Worm (Caenorhabditis elegans): Measurements from ENCODE around the gene ZK809.9.

ZK809.9 gene

DNA sequence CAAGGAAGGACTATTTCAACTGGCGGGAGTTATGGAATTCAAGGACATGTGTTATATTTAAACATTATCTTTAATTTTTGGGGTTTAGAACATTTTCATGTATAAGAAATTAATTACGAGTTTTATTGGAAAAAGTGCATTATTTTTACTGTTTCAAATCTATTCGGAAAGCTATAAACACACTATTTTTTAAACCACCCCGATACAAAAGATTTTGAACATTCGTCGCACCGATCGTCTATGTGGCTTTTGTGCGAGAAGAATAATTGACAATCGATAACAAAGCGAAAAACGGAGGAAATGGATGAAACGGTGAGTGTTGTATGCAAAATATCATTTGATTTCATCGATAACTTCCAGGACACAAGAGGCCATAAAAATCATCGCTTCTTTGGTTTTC lies at the start of gene ZK809.9:
Gene ZK809.9, plus strand, starts transcription at position 301 of the 400 bp plus-strand sequence.
- TF ChIP-seq nhr-76 (tag; optimal IDR thresholded peaks at IDR 0.05) (no peak), mdl-1 (tag; optimal IDR thresholded peaks at IDR 0.05) (no peak), hpl-2 (GFP tag; optimal IDR thresholded peaks at IDR 0.05) (no peak), pag-3 (tag; optimal IDR thresholded peaks at IDR 0.05; ENCODE audit: borderline replicate concordance, insufficient read depth) (no peak), mab-9 (GFP tag; IDR thresholded peaks at IDR 0.05) (no peak), hlh-4 (tag; optimal IDR thresholded peaks at IDR 0.05) (no peak), ceh-88 (GFP tag; IDR thresholded peaks at IDR 0.05) (no peak), tlp-1 (tag; optimal IDR thresholded peaks at IDR 0.05) (no peak), jun-1 (tag; optimal IDR thresholded peaks at IDR 0.05) (no peak), dsc-1 (tag; optimal IDR thresholded peaks at IDR 0.05) (no peak)

- TF ChIP-seq mab-9 (GFP tag; IDR thresholded peaks at IDR 0.05) (0 out of 2 replicates have a peak, but pooled peaks have one; percentile 12), ets-5 (GFP tag; IDR thresholded peaks at IDR 0.05) (0 out of 2 replicates have a peak, but pooled peaks have one; percentile 56)
These were observed 48.6 kb upstream of the ZK809.9 start for ce11 chrIV:11616543-11616942.

ce11 chrIV:11620909-11621308 lies 44.2 kb upstream of the ZK809.9 start, which contains the start of gene dsl-5:
Gene dsl-5 (minus strand): TSS chrIV:11621009.
- TF ChIP-seq mep-1 (tag; optimal IDR thresholded peaks at IDR 0.05): no peak
- no peak for TF ChIP-seq ceh-8 (GFP tag; optimal IDR thresholded peaks at IDR 0.05)
- peak; percentile 61 for TF ChIP-seq nhr-85 (tag)
- TF ChIP-seq lin-35 (GFP tag; optimal IDR thresholded peaks at IDR 0.05): no peak
- TF ChIP-seq xbp-1 (tag; optimal IDR thresholded peaks at IDR 0.05): no peak

DNA sequence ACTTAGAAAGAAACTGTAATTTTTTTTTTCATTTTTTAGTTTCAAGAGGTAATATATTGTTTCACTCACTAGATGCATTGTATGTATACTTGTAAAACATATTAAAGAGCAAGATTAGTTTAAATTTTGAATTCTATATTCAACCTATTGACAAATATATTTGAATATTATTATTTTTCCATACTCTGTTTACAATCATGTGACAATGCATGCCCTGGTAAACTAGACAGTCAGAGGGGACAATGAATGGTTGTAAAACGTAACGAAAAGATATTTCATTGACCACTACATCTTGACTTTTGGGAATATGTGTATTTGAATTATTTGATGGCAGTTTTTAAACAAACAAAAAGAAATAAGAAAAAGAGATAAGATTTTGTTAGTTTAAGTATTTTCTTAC lies 42.8 kb upstream of the ZK809.9 start:
- TF ChIP-seq efl-1 (optimal IDR thresholded peaks at IDR 0.05) (no peak), efl-1 (GFP tag; optimal IDR thresholded peaks at IDR 0.05 in 1 of 2) (no peak), efl-3 (GFP tag; optimal IDR thresholded peaks at IDR 0.05) (no peak), nhr-28 (tag; optimal IDR thresholded peaks at IDR 0.05) (no peak), egl-13 (tag; optimal IDR thresholded peaks at IDR 0.05) (no peak), unc-130 (tag; optimal IDR thresholded peaks at IDR 0.05) (no peak), tlp-1 (tag; optimal IDR thresholded peaks at IDR 0.05) (no peak), dsc-1 (tag; optimal IDR thresholded peaks at IDR 0.05) (no peak), lin-14 (GFP tag; optimal IDR thresholded peaks at IDR 0.05) (no peak), nhr-85 (tag) (no peak), pag-3 (tag; optimal IDR thresholded peaks at IDR 0.05; ENCODE audit: borderline replicate concordance, insufficient read depth) (no peak), ceh-88 (GFP tag; IDR thresholded peaks at IDR 0.05) (no peak), sptf-1 (tag; optimal IDR thresholded peaks at IDR 0.05) (no peak), elt-3 (tag; optimal IDR thresholded peaks at IDR 0.05) (no peak), hlh-17 (GFP tag; optimal IDR thresholded peaks at IDR 0.05; ENCODE audit: borderline replicate concordance) (no peak)

DNA sequence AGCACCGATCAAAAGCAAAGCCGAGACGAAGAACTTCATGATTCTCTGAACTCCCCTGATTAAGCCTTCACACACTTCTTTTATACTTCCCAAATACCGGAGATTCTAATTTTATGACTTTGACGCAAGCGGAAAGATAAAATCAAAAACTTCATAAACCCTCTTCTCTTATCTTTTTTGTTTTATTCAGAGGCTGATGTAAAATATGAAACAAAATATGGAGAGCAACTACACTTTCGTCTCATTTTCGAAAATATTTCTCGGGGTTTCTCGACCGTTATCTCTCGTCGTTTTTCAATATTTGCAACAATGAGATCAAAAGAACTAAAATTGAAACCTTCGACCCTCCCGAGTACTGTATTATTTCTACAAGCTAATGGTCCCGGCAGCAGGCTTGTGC lies 42.0 kb upstream of the ZK809.9 start, which contains the start of gene lys-4:
Gene lys-4, minus strand, starts transcription at position 115 of the 400 bp plus-strand sequence.
- peak; percentile 39 for TF ChIP-seq jun-1 (tag; optimal IDR thresholded peaks at IDR 0.05)
- TF ChIP-seq elt-2 (tag; optimal IDR thresholded peaks at IDR 0.05): peak; percentile 68
- TF ChIP-seq efl-1 (optimal IDR thresholded peaks at IDR 0.05): no peak
- TF ChIP-seq efl-1 (GFP tag; optimal IDR thresholded peaks at IDR 0.05 in 1 of 2): peak in 1 of 2 experiments; percentile 6
- TF ChIP-seq nhr-20 (tag; optimal IDR thresholded peaks at IDR 0.05): peak; percentile 17
- TF ChIP-seq snu-23 (GFP tag; optimal IDR thresholded peaks at IDR 0.05): no peak

DNA sequence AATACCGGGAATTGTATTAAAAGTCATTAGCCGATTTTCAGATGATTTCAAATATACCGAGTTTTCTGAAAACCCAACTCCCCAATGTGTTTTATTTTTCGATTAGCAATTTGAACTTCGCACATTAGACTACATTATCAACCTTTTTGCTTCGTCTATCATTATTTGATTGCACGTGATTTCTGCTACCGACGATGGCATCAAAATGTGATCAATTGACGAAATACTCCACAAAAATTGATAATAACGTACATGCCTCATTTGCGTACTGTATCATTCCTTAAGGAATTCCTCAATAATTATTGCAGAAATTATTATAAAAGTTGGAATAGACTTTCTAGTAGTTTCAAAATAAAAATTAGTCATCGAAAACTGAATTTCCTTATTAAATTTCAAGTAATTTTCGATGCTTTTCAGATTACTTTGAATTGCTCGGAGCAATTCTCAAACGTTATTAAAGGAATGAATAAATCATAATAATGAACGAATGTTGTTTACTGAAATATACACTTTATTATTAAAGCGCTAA lies 41.3 kb upstream of the ZK809.9 start:
- TF ChIP-seq ztf-4 (tag; optimal IDR thresholded peaks at IDR 0.05): no peak
- TF ChIP-seq efl-3 (GFP tag; optimal IDR thresholded peaks at IDR 0.05): no peak
- peak in 1 of 2 experiments; percentile 4 for TF ChIP-seq lin-35 (GFP tag; optimal IDR thresholded peaks at IDR 0.05)
- peak; percentile 72 for TF ChIP-seq elt-2 (tag; optimal IDR thresholded peaks at IDR 0.05)
- TF ChIP-seq nhr-20 (tag; optimal IDR thresholded peaks at IDR 0.05): peak; percentile 38
- no peak for TF ChIP-seq unc-62 (GFP tag; optimal IDR thresholded peaks at IDR 0.05)
- no peak for TF ChIP-seq fkh-8 (tag; optimal IDR thresholded peaks at IDR 0.05)

Data from whole organism, L1 larva.